Worm (Caenorhabditis elegans): ENCODE measurements around the gene tbb-4.

tbb-4 gene

DNA sequence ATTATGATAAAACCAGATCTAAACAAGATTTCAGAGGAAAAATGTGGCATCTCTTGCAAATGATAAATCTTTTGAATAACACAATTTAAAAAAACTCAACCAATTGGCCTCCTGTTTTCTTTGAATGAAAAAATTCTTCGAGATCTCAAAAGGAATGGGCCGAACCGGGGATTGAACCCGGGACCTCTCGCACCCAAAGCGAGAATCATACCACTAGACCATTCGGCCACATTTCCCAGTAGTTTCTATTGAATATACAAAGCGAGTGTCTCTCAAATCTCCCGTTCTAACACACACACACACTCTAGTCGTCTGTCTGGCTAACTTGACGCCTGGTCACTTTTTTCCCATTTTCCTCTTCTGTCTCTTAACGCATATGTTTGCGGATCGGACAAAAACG is 30.9 kb upstream of the tbb-4 start (continued):
- TF ChIP-seq lin-14 (GFP tag; optimal IDR thresholded peaks at IDR 0.05): peak; percentile 60
- peak; percentile 27 for TF ChIP-seq zip-4 (GFP tag; optimal IDR thresholded peaks at IDR 0.05)
- TF ChIP-seq jun-1 (tag; optimal IDR thresholded peaks at IDR 0.05): peak; percentile 60
- TF ChIP-seq F16B12.6 (tag; optimal IDR thresholded peaks at IDR 0.05): no peak
- TF ChIP-seq ama-1 (optimal IDR thresholded peaks at IDR 0.05): no peak
- peak; percentile 5 for TF ChIP-seq lin-13 (GFP tag; optimal IDR thresholded peaks at IDR 0.05)
- peak; percentile 74 for TF ChIP-seq xbp-1 (tag; optimal IDR thresholded peaks at IDR 0.05)
- no peak for TF ChIP-seq C34B4.2 (tag; optimal IDR thresholded peaks at IDR 0.05)
- no peak for TF ChIP-seq hlh-4 (tag; optimal IDR thresholded peaks at IDR 0.05)
- TF ChIP-seq skn-1 (tag; optimal IDR thresholded peaks at IDR 0.05): peak; percentile 43
- TF ChIP-seq snu-23 (GFP tag; optimal IDR thresholded peaks at IDR 0.05): peak; percentile 87
- peak; percentile 70 for TF ChIP-seq fos-1 (tag; optimal IDR thresholded peaks at IDR 0.05)
- peak; percentile 75 for TF ChIP-seq mep-1 (tag; optimal IDR thresholded peaks at IDR 0.05)
- TF ChIP-seq unc-98 (GFP tag; IDR thresholded peaks at IDR 0.05): no peak
- TF ChIP-seq pax-3 (tag; optimal IDR thresholded peaks at IDR 0.05): peak; percentile 12
- no peak for TF ChIP-seq ceh-63 (GFP tag; optimal IDR thresholded peaks at IDR 0.05)
- no peak for TF ChIP-seq unc-62 (GFP tag; optimal IDR thresholded peaks at IDR 0.05)
- TF ChIP-seq nhr-90 (tag; optimal IDR thresholded peaks at IDR 0.05; ENCODE audit: poor library complexity): peak; percentile 78
- peak; percentile 34 for TF ChIP-seq blmp-1 (tag; optimal IDR thresholded peaks at IDR 0.05)
- TF ChIP-seq elt-3 (tag; optimal IDR thresholded peaks at IDR 0.05): peak in 2 of 6 experiments; percentile 53 to 82
- TF ChIP-seq nhr-12 (tag; optimal IDR thresholded peaks at IDR 0.05): no peak
- TF ChIP-seq grh-1 (GFP tag; IDR thresholded peaks at IDR 0.05): no peak
- TF ChIP-seq unc-130 (tag; optimal IDR thresholded peaks at IDR 0.05): no peak
- no peak for TF ChIP-seq mef-2 (tag; optimal IDR thresholded peaks at IDR 0.05)
- TF ChIP-seq ceh-8 (GFP tag; optimal IDR thresholded peaks at IDR 0.05): peak; percentile 77
- TF ChIP-seq fkh-10 (GFP tag; optimal IDR thresholded peaks at IDR 0.05): peak; percentile 31
- TF ChIP-seq vab-15 (tag; optimal IDR thresholded peaks at IDR 0.05): no peak
- peak; percentile 48 for TF ChIP-seq mab-9 (GFP tag; IDR thresholded peaks at IDR 0.05)
- TF ChIP-seq ceh-82 (tag; optimal IDR thresholded peaks at IDR 0.05): peak; percentile 41 to 74 (median 70)
- TF ChIP-seq ces-1 (GFP tag; optimal IDR thresholded peaks at IDR 0.05): no peak
- TF ChIP-seq sox-4 (tag; optimal IDR thresholded peaks at IDR 0.05): no peak
- no peak for TF ChIP-seq tlp-1 (tag; optimal IDR thresholded peaks at IDR 0.05)
- peak in 1 of 2 experiments; percentile 39 for TF ChIP-seq efl-1 (optimal IDR thresholded peaks at IDR 0.05)
- TF ChIP-seq efl-1 (GFP tag; optimal IDR thresholded peaks at IDR 0.05 in 1 of 2): peak in 1 of 2 experiments; percentile 89
- TF ChIP-seq nhr-11 (tag; optimal IDR thresholded peaks at IDR 0.05): no peak
- peak in 1 of 2 experiments; percentile 24 for TF ChIP-seq ztf-11 (tag; optimal IDR thresholded peaks at IDR 0.05)
- TF ChIP-seq lir-3 (tag; optimal IDR thresholded peaks at IDR 0.05; ENCODE audit: poor library complexity): peak; percentile 62
- TF ChIP-seq unc-30 (tag; optimal IDR thresholded peaks at IDR 0.05): no peak
- no peak for TF ChIP-seq zag-1 (tag; optimal IDR thresholded peaks at IDR 0.05)
- TF ChIP-seq ets-5 (GFP tag; IDR thresholded peaks at IDR 0.05): no peak
- TF ChIP-seq nhr-237 (tag; optimal IDR thresholded peaks at IDR 0.05): peak; percentile 14
- peak; percentile 28 for TF ChIP-seq efl-3 (GFP tag; optimal IDR thresholded peaks at IDR 0.05)
- no peak for TF ChIP-seq hpl-2 (GFP tag; optimal IDR thresholded peaks at IDR 0.05)
- no peak for TF ChIP-seq hlh-17 (GFP tag; optimal IDR thresholded peaks at IDR 0.05; ENCODE audit: borderline replicate concordance)
- TF ChIP-seq rnt-1 (tag; optimal IDR thresholded peaks at IDR 0.05): peak; percentile 72
- TF ChIP-seq lin-35 (GFP tag; optimal IDR thresholded peaks at IDR 0.05): peak; percentile 36 to 61
- peak; percentile 87 for TF ChIP-seq dsc-1 (tag; optimal IDR thresholded peaks at IDR 0.05)
- TF ChIP-seq mdl-1 (tag; optimal IDR thresholded peaks at IDR 0.05): peak in 1 of 2 experiments; percentile 66
- TF ChIP-seq lin-39 (tag; optimal IDR thresholded peaks at IDR 0.05): peak; percentile 32
- no peak for TF ChIP-seq C04F5.9 (tag; optimal IDR thresholded peaks at IDR 0.05)
- peak; percentile 21 for TF ChIP-seq unc-86 (tag; optimal IDR thresholded peaks at IDR 0.05)
- peak; percentile 48 for TF ChIP-seq nhr-77 (tag; optimal IDR thresholded peaks at IDR 0.05)
- TF ChIP-seq swsn-7 (tag; optimal IDR thresholded peaks at IDR 0.05): peak; percentile 70
- peak; percentile 48 for TF ChIP-seq nhr-85 (tag)

Data from whole organism, L1 larva.